Worm (Caenorhabditis elegans): ENCODE results near the gene mgl-3.

DNA sequence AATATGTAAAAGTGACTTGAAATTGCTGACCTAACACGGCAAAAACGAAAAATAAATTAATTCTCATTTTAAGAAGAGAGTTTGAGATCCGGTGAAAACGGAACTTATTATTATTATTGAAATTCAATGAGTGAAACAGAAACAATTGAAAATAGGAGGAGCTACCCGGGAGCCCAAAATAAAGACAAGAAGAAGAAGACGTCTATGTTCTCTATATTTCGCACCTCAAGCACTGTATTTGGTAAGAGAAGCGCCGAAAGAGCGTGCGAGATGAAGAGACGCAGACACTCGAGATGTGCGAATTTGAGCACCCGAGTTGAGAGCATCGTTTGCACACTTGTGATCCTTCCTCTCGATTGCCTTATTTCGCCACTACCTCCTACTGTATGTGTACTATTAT, 23.1 kb upstream of the mgl-3 start, which contains the start of gene spp-7:
- no peak for TF ChIP-seq bed-1 (GFP tag; IDR thresholded peaks at IDR 0.05)
- TF ChIP-seq K12H6.12 (tag; optimal IDR thresholded peaks at IDR 0.05) = no peak
- TF ChIP-seq dox-1 (GFP tag; IDR thresholded peaks at IDR 0.05) = no peak
- TF ChIP-seq snpc-4 (GFP tag; optimal IDR thresholded peaks at IDR 0.05) = no peak
- no peak for TF ChIP-seq snpc-4 (tag; optimal IDR thresholded peaks at IDR 0.05)
- TF ChIP-seq ztf-6 (GFP tag; IDR thresholded peaks at IDR 0.05) = no peak
- no peak for TF ChIP-seq F37B4.10 (GFP tag; IDR thresholded peaks at IDR 0.05)
- TF ChIP-seq efl-1 (GFP tag; optimal IDR thresholded peaks at IDR 0.05) = no peak
- TF ChIP-seq attf-6 (GFP tag; IDR thresholded peaks at IDR 0.05) = no peak
